Worm (Caenorhabditis elegans): ENCODE results near the gene sms-3.

The sms-3 gene

DNA sequence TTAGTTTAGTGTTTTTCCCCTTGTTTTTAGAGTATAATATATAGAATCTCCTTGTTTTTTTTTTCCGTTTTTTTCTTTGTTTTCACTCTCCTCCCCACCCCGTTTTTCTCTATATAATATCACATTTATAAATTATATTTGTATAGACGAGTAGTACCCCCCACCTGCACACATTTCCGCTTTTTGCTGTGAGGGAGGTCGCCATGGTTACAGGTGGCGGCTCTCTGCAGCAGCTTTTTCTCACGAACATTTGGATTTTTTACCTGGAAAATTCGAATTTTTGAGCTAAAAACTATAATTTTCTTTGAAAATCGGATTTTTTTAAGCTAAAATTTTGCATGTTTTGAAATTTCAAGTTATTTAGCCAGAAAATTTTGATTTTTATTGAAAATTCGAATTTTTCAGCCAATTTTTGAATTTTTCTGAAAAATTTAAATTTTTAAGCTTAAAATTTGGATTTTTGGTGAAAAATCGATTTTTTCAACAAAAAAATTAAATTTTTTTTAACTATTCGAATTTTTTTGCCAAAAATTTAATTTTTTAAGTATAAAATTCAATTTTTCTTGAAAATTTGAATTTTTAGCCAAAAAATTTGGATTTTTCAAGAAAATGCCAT lies 24.8 kb upstream of the sms-3 start (continued):
- TF ChIP-seq F49E8.2 (tag; optimal IDR thresholded peaks at IDR 0.05; ENCODE audit: insufficient read depth) (peak; percentile 74), dox-1 (GFP tag; IDR thresholded peaks at IDR 0.05) (peak; percentile 50; the same call in 1 of the 2 replicates), hsf-1 (GFP tag; IDR thresholded peaks at IDR 0.05) (peak; percentile 78), ztf-25 (GFP tag; IDR thresholded peaks at IDR 0.05) (peak; percentile 67; the same call in 1 of the 2 replicates), T07F8.4 (tag; optimal IDR thresholded peaks at IDR 0.05) (peak; percentile 14), C06A6.2 (GFP tag; conservative IDR thresholded peaks at IDR 0.05) (no peak), fkh-3 (tag; optimal IDR thresholded peaks at IDR 0.05) (peak; percentile 87)

DNA sequence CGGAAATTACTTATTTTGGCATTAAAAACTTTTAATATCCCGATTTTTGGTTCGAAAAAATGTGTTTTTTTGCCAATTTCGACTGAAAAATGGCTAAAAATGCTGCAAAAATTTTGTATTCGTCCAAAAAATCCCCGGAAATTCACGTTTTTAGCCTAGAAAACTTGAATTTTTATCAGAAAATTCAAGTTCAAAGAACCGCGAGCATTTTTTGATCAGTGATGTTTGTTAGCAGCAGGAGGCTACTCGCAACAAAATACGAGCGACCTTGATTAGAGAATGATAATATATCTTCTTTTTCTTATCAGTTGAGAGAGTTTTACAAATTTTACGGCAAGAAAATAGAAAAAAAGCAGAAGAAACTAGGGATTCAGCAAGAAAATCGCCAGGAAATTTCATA lies 21.4 kb upstream of the sms-3 start:
- TF ChIP-seq F55B11.4 (tag; optimal IDR thresholded peaks at IDR 0.05; ENCODE audit: borderline replicate concordance, insufficient read depth) (no peak), ztf-18 (tag; optimal IDR thresholded peaks at IDR 0.05) (no peak), hmg-1.2 (GFP tag; IDR thresholded peaks at IDR 0.05) (no peak), nhr-80 (tag; optimal IDR thresholded peaks at IDR 0.05) (peak; percentile 48), nfyb-1 (GFP tag; IDR thresholded peaks at IDR 0.05) (peak; percentile 65), B0261.1 (tag; optimal IDR thresholded peaks at IDR 0.05) (no peak), ekl-4 (GFP tag; IDR thresholded peaks at IDR 0.05) (no peak), gei-17 (GFP tag; optimal IDR thresholded peaks at IDR 0.05) (no peak)

ce11 chrIII:1621330-1621729 lies 20.4 kb upstream of the sms-3 start:
- no peak for TF ChIP-seq ztf-3 (GFP tag; optimal IDR thresholded peaks at IDR 0.05)
- TF ChIP-seq hlh-26 (GFP tag; conservative IDR thresholded peaks at IDR 0.05), result no peak
- no peak for TF ChIP-seq madf-8 (GFP tag; conservative IDR thresholded peaks at IDR 0.05)
- peak; percentile 45; the same call in 1 of the 2 replicates for TF ChIP-seq zfh-2 (GFP tag; conservative IDR thresholded peaks at IDR 0.05)
- TF ChIP-seq attf-5 (GFP tag; optimal IDR thresholded peaks at IDR 0.05), result no peak
- peak; percentile 24; the same call in 1 of the 2 replicates for TF ChIP-seq hsf-1 (GFP tag; IDR thresholded peaks at IDR 0.05)
- TF ChIP-seq unc-62 (GFP tag; optimal IDR thresholded peaks at IDR 0.05), result no peak
- TF ChIP-seq nfyb-1 (GFP tag; IDR thresholded peaks at IDR 0.05), result peak; percentile 56; the same call in 1 of the 2 replicates
- TF ChIP-seq ztf-25 (GFP tag; IDR thresholded peaks at IDR 0.05), result no peak
- TF ChIP-seq hmg-20 (GFP tag; IDR thresholded peaks at IDR 0.05), result 0 out of 2 replicates have a peak, but pooled peaks have one; percentile 5
- no peak for TF ChIP-seq madf-6 (GFP tag; IDR thresholded peaks at IDR 0.05)
- no peak for TF ChIP-seq snpc-1.3 (tag; optimal IDR thresholded peaks at IDR 0.05; ENCODE audit: insufficient read depth)
- no peak for TF ChIP-seq hrde-1 (tag; optimal IDR thresholded peaks at IDR 0.05; ENCODE audit: borderline replicate concordance)

DNA sequence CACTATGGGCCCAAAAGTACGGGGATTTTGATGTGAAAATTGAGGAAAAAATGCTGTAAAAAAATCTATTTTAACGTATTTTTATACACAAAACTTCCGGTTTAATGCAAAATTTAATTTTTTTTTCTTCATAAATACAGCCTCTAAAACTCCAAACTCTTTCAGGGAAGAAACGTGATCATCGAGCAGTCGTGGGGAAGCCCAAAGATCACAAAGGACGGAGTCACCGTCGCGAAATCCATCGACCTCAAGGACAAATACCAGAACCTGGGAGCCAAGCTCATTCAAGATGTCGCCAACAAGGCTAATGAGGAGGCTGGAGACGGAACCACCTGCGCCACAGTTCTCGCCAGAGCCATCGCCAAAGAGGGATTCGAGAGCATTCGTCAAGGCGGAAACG lies 18.9 kb upstream of the sms-3 start:
- TF ChIP-seq hsf-1 (GFP tag; IDR thresholded peaks at IDR 0.05), result 0 out of 2 replicates have a peak, but pooled peaks have one; percentile 34
- TF ChIP-seq ztf-22 (GFP tag; optimal IDR thresholded peaks at IDR 0.05), result no peak
- TF ChIP-seq lin-26 (GFP tag; IDR thresholded peaks at IDR 0.05), result peak; percentile 55; the same call in 1 of the 2 replicates
- no peak for TF ChIP-seq F33H1.4 (GFP tag; IDR thresholded peaks at IDR 0.05)
- TF ChIP-seq xnd-1 (tag; optimal IDR thresholded peaks at IDR 0.05), result no peak
- TF ChIP-seq zfh-2 (GFP tag; conservative IDR thresholded peaks at IDR 0.05), result 0 out of 2 replicates have a peak, but pooled peaks have one; percentile 43
- TF ChIP-seq madf-3 (GFP tag; IDR thresholded peaks at IDR 0.05), result 0 out of 2 replicates have a peak, but pooled peaks have one; percentile 42
- no peak for TF ChIP-seq nhr-80 (tag; optimal IDR thresholded peaks at IDR 0.05)
- TF ChIP-seq dox-1 (GFP tag; IDR thresholded peaks at IDR 0.05), result peak; percentile 58
- TF ChIP-seq mcd-1 (GFP tag; IDR thresholded peaks at IDR 0.05), result 0 out of 2 replicates have a peak, but pooled peaks have one; percentile 29
- TF ChIP-seq Y53G8AR.9 (GFP tag; conservative IDR thresholded peaks at IDR 0.05), result 0 out of 2 replicates have a peak, but pooled peaks have one; percentile 37

Data from whole organism, young adult.